Worm (Caenorhabditis elegans): Measurements from ENCODE around the gene F59A7.14.

DNA sequence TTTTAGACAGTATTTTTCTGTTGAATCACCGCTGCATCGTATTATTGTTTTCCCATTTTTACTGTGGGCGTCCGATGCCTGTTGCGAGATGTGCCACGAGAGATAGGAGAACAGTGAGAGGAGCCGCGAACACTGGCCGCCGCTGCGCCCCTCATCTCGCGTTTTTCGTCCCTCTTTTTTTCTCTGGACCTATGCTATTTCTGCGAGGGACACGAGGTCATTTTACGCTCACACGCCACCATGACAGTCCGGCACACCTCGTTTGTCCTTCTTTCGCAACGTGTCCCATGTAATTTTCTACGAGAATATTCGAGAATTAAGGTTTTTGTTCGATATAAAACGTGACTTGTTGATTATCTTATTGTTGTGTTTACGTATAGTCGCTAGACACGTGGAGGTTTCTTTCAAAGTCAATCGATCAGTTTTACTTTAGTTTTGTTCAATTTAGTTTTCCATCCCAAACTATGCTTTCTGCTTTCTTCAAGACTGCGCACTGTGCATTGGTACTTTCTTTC is 49.3 kb downstream of the F59A7.14 start, which contains the start of gene lbp-9:
- TF ChIP-seq ceh-13 (GFP tag; optimal IDR thresholded peaks at IDR 0.05) (no peak), ama-1 (optimal IDR thresholded peaks at IDR 0.05) (no peak), hmg-4 (GFP tag; optimal IDR thresholded peaks at IDR 0.05) (no peak), tbx-37 (GFP tag; conservative IDR thresholded peaks at IDR 0.05) (no peak), flt-1 (GFP tag; IDR thresholded peaks at IDR 0.05) (no peak), F13C5.2 (tag; optimal IDR thresholded peaks at IDR 0.05) (no peak), hnd-1 (tag; optimal IDR thresholded peaks at IDR 0.05) (no peak), tbx-11 (GFP tag; IDR thresholded peaks at IDR 0.05) (no peak), hmbx-1 (tag; optimal IDR thresholded peaks at IDR 0.05) (no peak), ets-7 (tag; optimal IDR thresholded peaks at IDR 0.05) (no peak)
